Fruit fly (Drosophila melanogaster): ENCODE measurements around the gene CG12118.

The CG12118 gene

dm6 chrX:9163645-9164509 is 32.3 kb downstream of the CG12118 start:
- TF ChIP-seq Myc (optimal IDR thresholded peaks at IDR 0.05) (no peak), h (optimal IDR thresholded peaks at IDR 0.05) (no peak), psq (optimal IDR thresholded peaks at IDR 0.05) (no peak), Sin3A (optimal IDR thresholded peaks at IDR 0.05) (no peak), ttk (optimal IDR thresholded peaks at IDR 0.05) (no peak), insv (optimal IDR thresholded peaks at IDR 0.05) (no peak)

dm6 chrX:9163110-9163509 is 33.1 kb downstream of the CG12118 start, which contains the start of gene mei-P26:
Gene mei-P26, plus strand, starts transcription at chrX:9163255.
- TF ChIP-seq ttk (optimal IDR thresholded peaks at IDR 0.05), result no peak
- TF ChIP-seq Sin3A (optimal IDR thresholded peaks at IDR 0.05), result no peak
- TF ChIP-seq psq (optimal IDR thresholded peaks at IDR 0.05), result no peak
- TF ChIP-seq Myc (optimal IDR thresholded peaks at IDR 0.05), result no peak
- TF ChIP-seq h (optimal IDR thresholded peaks at IDR 0.05), result no peak
- no peak for TF ChIP-seq insv (optimal IDR thresholded peaks at IDR 0.05)

dm6 chrX:9161912-9162311 is 34.3 kb downstream of the CG12118 start, which contains the start of the genes Zpr1 and CG44532:
Gene Zpr1, minus strand, starts transcription at chrX:9162090.
Gene CG44532, plus strand, starts transcription at chrX:9162092.
- no peak for TF ChIP-seq Myc (optimal IDR thresholded peaks at IDR 0.05)
- no peak for TF ChIP-seq psq (optimal IDR thresholded peaks at IDR 0.05)
- no peak for TF ChIP-seq h (optimal IDR thresholded peaks at IDR 0.05)
- TF ChIP-seq Sin3A (optimal IDR thresholded peaks at IDR 0.05), result no peak
- TF ChIP-seq ttk (optimal IDR thresholded peaks at IDR 0.05), result no peak
- TF ChIP-seq insv (optimal IDR thresholded peaks at IDR 0.05), result no peak

- TF ChIP-seq insv (optimal IDR thresholded peaks at IDR 0.05), result no peak
- TF ChIP-seq Sin3A (optimal IDR thresholded peaks at IDR 0.05), result no peak
- TF ChIP-seq h (optimal IDR thresholded peaks at IDR 0.05), result no peak
- TF ChIP-seq Myc (optimal IDR thresholded peaks at IDR 0.05), result no peak
- TF ChIP-seq psq (optimal IDR thresholded peaks at IDR 0.05), result no peak
- no peak for TF ChIP-seq ttk (optimal IDR thresholded peaks at IDR 0.05)
Observed at dm6 chrX:9159736-9160135, 36.5 kb downstream of the CG12118 start, which contains the start of gene NdufA3. Gene NdufA3, minus strand, starts transcription at chrX:9160052.

dm6 chrX:9158366-9158765 is 37.8 kb downstream of the CG12118 start, which contains the start of the genes Ost48 and Dlip1:
Gene Ost48, minus strand, starts transcription at chrX:9158515.
Gene Dlip1, plus strand, starts transcription at chrX:9158622.
- TF ChIP-seq Sin3A (optimal IDR thresholded peaks at IDR 0.05) (peak; percentile 55), h (optimal IDR thresholded peaks at IDR 0.05) (no peak), Myc (optimal IDR thresholded peaks at IDR 0.05) (no peak)

- TF ChIP-seq Myc (optimal IDR thresholded peaks at IDR 0.05) (no peak), insv (optimal IDR thresholded peaks at IDR 0.05) (no peak), h (optimal IDR thresholded peaks at IDR 0.05) (no peak), ttk (optimal IDR thresholded peaks at IDR 0.05) (no peak), Sin3A (optimal IDR thresholded peaks at IDR 0.05) (no peak), psq (optimal IDR thresholded peaks at IDR 0.05) (no peak)
Observed at dm6 chrX:9156388-9156823, 39.8 kb downstream of the CG12118 start, which contains the start of gene His3.3B. Gene His3.3B, minus strand, starts transcription at chrX:9156669.

- no peak for TF ChIP-seq psq (optimal IDR thresholded peaks at IDR 0.05)
- no peak for TF ChIP-seq Myc (optimal IDR thresholded peaks at IDR 0.05)
- no peak for TF ChIP-seq insv (optimal IDR thresholded peaks at IDR 0.05)
- no peak for TF ChIP-seq h (optimal IDR thresholded peaks at IDR 0.05)
Observed at dm6 chrX:9155715-9156387, 40.4 kb downstream of the CG12118 start.

dm6 chrX:9155134-9155533 is 41.1 kb downstream of the CG12118 start:
- TF ChIP-seq Myc (optimal IDR thresholded peaks at IDR 0.05) (no peak), insv (optimal IDR thresholded peaks at IDR 0.05) (no peak), ttk (optimal IDR thresholded peaks at IDR 0.05) (no peak), psq (optimal IDR thresholded peaks at IDR 0.05) (no peak), h (optimal IDR thresholded peaks at IDR 0.05) (no peak), Sin3A (optimal IDR thresholded peaks at IDR 0.05) (no peak)

- no peak for TF ChIP-seq Myc (optimal IDR thresholded peaks at IDR 0.05)
- TF ChIP-seq insv (optimal IDR thresholded peaks at IDR 0.05), result no peak
- TF ChIP-seq Sin3A (optimal IDR thresholded peaks at IDR 0.05), result no peak
- TF ChIP-seq psq (optimal IDR thresholded peaks at IDR 0.05), result no peak
- TF ChIP-seq ttk (optimal IDR thresholded peaks at IDR 0.05), result no peak
- TF ChIP-seq h (optimal IDR thresholded peaks at IDR 0.05), result no peak
Observed at dm6 chrX:9152127-9152598, 44.1 kb downstream of the CG12118 start.

dm6 chrX:9148989-9149522 is 47.2 kb downstream of the CG12118 start, which contains the start of the genes fh and Bap111:
Gene fh, minus strand, starts transcription at chrX:9149071.
Gene Bap111, plus strand, starts transcription at chrX:9149309.
- TF ChIP-seq ttk (optimal IDR thresholded peaks at IDR 0.05), result no peak
- no peak for TF ChIP-seq Sin3A (optimal IDR thresholded peaks at IDR 0.05)
- no peak for TF ChIP-seq psq (optimal IDR thresholded peaks at IDR 0.05)
- no peak for TF ChIP-seq Myc (optimal IDR thresholded peaks at IDR 0.05)
- no peak for TF ChIP-seq insv (optimal IDR thresholded peaks at IDR 0.05)
- TF ChIP-seq h (optimal IDR thresholded peaks at IDR 0.05), result no peak
